Worm (Caenorhabditis elegans): Measurements from ENCODE around the gene pycr-1.

Gene pycr-1

DNA sequence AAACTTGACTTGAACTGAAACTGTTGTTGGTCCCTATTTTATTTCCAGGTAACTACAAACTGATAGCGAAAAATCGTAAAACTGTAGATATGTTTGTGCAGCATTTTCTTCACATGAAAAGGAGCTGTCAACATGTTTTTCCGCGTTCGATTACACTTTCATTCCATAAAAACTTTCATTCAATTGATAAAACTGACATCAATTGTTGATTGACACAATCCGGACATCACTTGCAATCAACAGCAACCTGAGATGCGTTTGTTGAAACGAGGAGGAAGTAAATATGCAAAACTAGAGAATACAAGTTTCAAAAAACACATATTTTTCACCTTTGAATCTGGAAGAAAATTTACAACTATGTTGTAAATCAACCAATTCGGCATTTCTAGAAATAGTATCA is 50.7 kb downstream of the pycr-1 start:
- no peak for TF ChIP-seq pqm-1 (tag; optimal IDR thresholded peaks at IDR 0.05)
- no peak for TF ChIP-seq nhr-28 (tag; optimal IDR thresholded peaks at IDR 0.05)
- no peak for TF ChIP-seq ztf-11 (tag; optimal IDR thresholded peaks at IDR 0.05)
- no peak for TF ChIP-seq ceh-82 (tag; optimal IDR thresholded peaks at IDR 0.05)
- TF ChIP-seq nhr-76 (tag; optimal IDR thresholded peaks at IDR 0.05), result no peak
- TF ChIP-seq ztf-4 (tag; optimal IDR thresholded peaks at IDR 0.05), result no peak
- no peak for TF ChIP-seq fkh-10 (GFP tag; optimal IDR thresholded peaks at IDR 0.05)
- no peak for TF ChIP-seq ZK546.5 (tag; optimal IDR thresholded peaks at IDR 0.05)
- TF ChIP-seq nhr-67 (tag; optimal IDR thresholded peaks at IDR 0.05), result no peak
- TF ChIP-seq lin-39 (tag; optimal IDR thresholded peaks at IDR 0.05), result no peak
- no peak for TF ChIP-seq ceh-16 (tag; optimal IDR thresholded peaks at IDR 0.05)
- TF ChIP-seq lin-15B (tag; optimal IDR thresholded peaks at IDR 0.05), result no peak
- TF ChIP-seq nhr-43 (tag; optimal IDR thresholded peaks at IDR 0.05; ENCODE audit: poor library complexity, severe bottlenecking), result no peak
- TF ChIP-seq skn-1 (tag; optimal IDR thresholded peaks at IDR 0.05), result no peak
- TF ChIP-seq lsy-12 (tag; optimal IDR thresholded peaks at IDR 0.05), result no peak
- TF ChIP-seq nhr-77 (tag; optimal IDR thresholded peaks at IDR 0.05), result no peak

DNA sequence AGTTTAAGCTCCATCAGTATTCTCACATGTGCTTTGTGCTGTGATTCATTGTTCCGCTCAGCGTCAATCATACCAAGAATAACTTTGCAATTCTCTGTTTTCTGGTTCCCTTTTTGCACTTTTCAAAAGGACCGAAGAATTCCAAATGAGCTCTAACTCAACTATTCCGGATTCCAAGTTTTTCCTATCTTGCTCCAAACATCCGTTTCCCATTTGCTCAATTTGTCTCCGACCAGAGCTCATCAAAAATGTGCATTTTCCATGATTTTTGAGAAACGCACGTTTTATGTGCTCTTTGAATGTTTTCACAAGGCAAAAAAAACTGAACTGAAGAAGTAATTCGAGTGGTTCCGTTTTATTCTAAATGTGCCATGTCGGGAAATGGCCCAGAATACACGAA is 51.7 kb downstream of the pycr-1 start:
- TF ChIP-seq nhr-28 (tag; optimal IDR thresholded peaks at IDR 0.05) (no peak), nhr-23 (tag; optimal IDR thresholded peaks at IDR 0.05) (no peak), ztf-4 (tag; optimal IDR thresholded peaks at IDR 0.05) (no peak), fkh-10 (GFP tag; optimal IDR thresholded peaks at IDR 0.05) (no peak), unc-39 (tag; optimal IDR thresholded peaks at IDR 0.05) (no peak), daf-12 (tag; optimal IDR thresholded peaks at IDR 0.05) (no peak), snpc-4 (tag; optimal IDR thresholded peaks at IDR 0.05) (no peak), ceh-28 (tag; optimal IDR thresholded peaks at IDR 0.05) (no peak), fkh-2 (tag; optimal IDR thresholded peaks at IDR 0.05) (no peak), nhr-237 (tag; optimal IDR thresholded peaks at IDR 0.05) (no peak), nhr-76 (tag; optimal IDR thresholded peaks at IDR 0.05) (no peak), aly-2 (tag; optimal IDR thresholded peaks at IDR 0.05) (no peak), elt-1 (tag; optimal IDR thresholded peaks at IDR 0.05) (no peak), elt-2 (tag; optimal IDR thresholded peaks at IDR 0.05) (no peak), hmg-11 (tag; optimal IDR thresholded peaks at IDR 0.05) (no peak), lsy-12 (tag; optimal IDR thresholded peaks at IDR 0.05) (no peak), nhr-67 (tag; optimal IDR thresholded peaks at IDR 0.05) (no peak)
